Fruit fly (Drosophila melanogaster): ENCODE results near the gene FucT6.
A peak's percentile ranks its signal among the peaks of the same experiment; 100 is the strongest.

FucT6 gene

dm6 chrX:11681558-11682551, 27.9 kb downstream of the FucT6 start (continued):
- TF ChIP-seq gem (tag; optimal IDR thresholded peaks at IDR 0.05), result peak; percentile 78
- TF ChIP-seq CG18011 (GFP tag; optimal IDR thresholded peaks at IDR 0.05), result peak; percentile 39
- peak; percentile 71 for TF ChIP-seq Fer1 (GFP tag; optimal IDR thresholded peaks at IDR 0.05)
- TF ChIP-seq dmrt99B (tag; optimal IDR thresholded peaks at IDR 0.05), result peak; percentile 71
- TF ChIP-seq vnd (GFP tag; IDR thresholded peaks at IDR 0.05; ENCODE audit: partially characterized antibody), result peak; percentile 25; the same call in 1 of the 3 replicates
- TF ChIP-seq Bdp1 (GFP tag; optimal IDR thresholded peaks at IDR 0.05), result no peak
- TF ChIP-seq Dek (tag; optimal IDR thresholded peaks at IDR 0.05), result peak; percentile 51
- peak; percentile 75 for TF ChIP-seq CG9932 (GFP tag; IDR thresholded peaks at IDR 0.05)
- peak; percentile 77 to 85 for TF ChIP-seq Trl (optimal IDR thresholded peaks at IDR 0.05)
- peak; percentile 76 for TF ChIP-seq Trl (GFP tag; optimal IDR thresholded peaks at IDR 0.05)
- TF ChIP-seq B-H1 (GFP tag; IDR thresholded peaks at IDR 0.05), result peak; percentile 36; the same call in 1 of the 3 replicates
- TF ChIP-seq lab (GFP tag; optimal IDR thresholded peaks at IDR 0.05), result peak; percentile 80
- TF ChIP-seq Aef1 (GFP tag; IDR thresholded peaks at IDR 0.05), result peak; percentile 88
- peak; percentile 93 for TF ChIP-seq Med (GFP tag)
- no peak for TF ChIP-seq prd (optimal IDR thresholded peaks at IDR 0.05)
- TF ChIP-seq prd (GFP tag; IDR thresholded peaks at IDR 0.05), result peak; percentile 55
- TF ChIP-seq CG11085 (GFP tag; IDR thresholded peaks at IDR 0.05), result no peak
- no peak; the same call in 2 of the 3 replicates for TF ChIP-seq CG14050 (GFP tag; IDR thresholded peaks at IDR 0.05)
- TF ChIP-seq CG10979 (tag; optimal IDR thresholded peaks at IDR 0.05), result peak; percentile 35
- TF ChIP-seq wek (GFP tag; optimal IDR thresholded peaks at IDR 0.05), result peak; percentile 24
- TF ChIP-seq CG10274 (GFP tag; optimal IDR thresholded peaks at IDR 0.05), result peak; percentile 41
- TF ChIP-seq ewg (GFP tag; optimal IDR thresholded peaks at IDR 0.05), result peak; percentile 1
- no peak for TF ChIP-seq CG42726 (GFP tag; IDR thresholded peaks at IDR 0.05; ENCODE audit: partially characterized antibody)
- peak; percentile 48; the same call in 2 of the 3 replicates for TF ChIP-seq dysf (GFP tag; IDR thresholded peaks at IDR 0.05)
- peak; percentile 78 for TF ChIP-seq CG10543 (GFP tag; optimal IDR thresholded peaks at IDR 0.05)
- TF ChIP-seq PHDP (tag; optimal IDR thresholded peaks at IDR 0.05), result peak; percentile 63
- TF ChIP-seq CG6654 (GFP tag; optimal IDR thresholded peaks at IDR 0.05), result no peak
- TF ChIP-seq CG4282 (GFP tag; optimal IDR thresholded peaks at IDR 0.05), result peak; percentile 65
- TF ChIP-seq slp2 (GFP tag; optimal IDR thresholded peaks at IDR 0.05), result peak; percentile 18
- no peak for TF ChIP-seq Lpt (GFP tag; optimal IDR thresholded peaks at IDR 0.05)
- TF ChIP-seq ranshi (GFP tag; IDR thresholded peaks at IDR 0.05), result peak; percentile 40; the same call in 1 of the 2 replicates
- no peak for TF ChIP-seq salm (tag; optimal IDR thresholded peaks at IDR 0.05)
- peak; percentile 25 for TF ChIP-seq fd96Cb (tag; optimal IDR thresholded peaks at IDR 0.05)
- no peak for TF ChIP-seq bowl (GFP tag; IDR thresholded peaks at IDR 0.05)
- peak; percentile 73 for TF ChIP-seq Xbp1 (GFP tag; optimal IDR thresholded peaks at IDR 0.05)
- TF ChIP-seq CG10267 (tag; optimal IDR thresholded peaks at IDR 0.05), result peak; percentile 65
- TF ChIP-seq HmgZ (tag; optimal IDR thresholded peaks at IDR 0.05), result peak; percentile 60
- peak; percentile 37 for TF ChIP-seq CG1602 (GFP tag; optimal IDR thresholded peaks at IDR 0.05)
- no peak for TF ChIP-seq luna (GFP tag; optimal IDR thresholded peaks at IDR 0.05)
- peak; percentile 13 for TF ChIP-seq slou (GFP tag; optimal IDR thresholded peaks at IDR 0.05)
- peak; percentile 69 for TF ChIP-seq Antp (GFP tag; optimal IDR thresholded peaks at IDR 0.05)
- no peak for TF ChIP-seq Oaz (GFP tag; IDR thresholded peaks at IDR 0.05)
- TF ChIP-seq CG6765 (GFP tag; optimal IDR thresholded peaks at IDR 0.05), result peak; percentile 1
- TF ChIP-seq CG3281 (GFP tag; optimal IDR thresholded peaks at IDR 0.05), result peak; percentile 71
- peak; percentile 35 for TF ChIP-seq NK7.1 (GFP tag; optimal IDR thresholded peaks at IDR 0.05)
- peak; percentile 63; the same call in 2 of the 3 replicates for TF ChIP-seq Dbx (GFP tag; IDR thresholded peaks at IDR 0.05)
- TF ChIP-seq bcd (GFP tag; optimal IDR thresholded peaks at IDR 0.05), result peak; percentile 36
- no peak for TF ChIP-seq cas (GFP tag; IDR thresholded peaks at IDR 0.05)
- peak; percentile 32 for TF ChIP-seq CG13123 (GFP tag; optimal IDR thresholded peaks at IDR 0.05)

All from whole organism, embryonic.